Worm (Caenorhabditis elegans): ENCODE results near the gene amt-3.

DNA sequence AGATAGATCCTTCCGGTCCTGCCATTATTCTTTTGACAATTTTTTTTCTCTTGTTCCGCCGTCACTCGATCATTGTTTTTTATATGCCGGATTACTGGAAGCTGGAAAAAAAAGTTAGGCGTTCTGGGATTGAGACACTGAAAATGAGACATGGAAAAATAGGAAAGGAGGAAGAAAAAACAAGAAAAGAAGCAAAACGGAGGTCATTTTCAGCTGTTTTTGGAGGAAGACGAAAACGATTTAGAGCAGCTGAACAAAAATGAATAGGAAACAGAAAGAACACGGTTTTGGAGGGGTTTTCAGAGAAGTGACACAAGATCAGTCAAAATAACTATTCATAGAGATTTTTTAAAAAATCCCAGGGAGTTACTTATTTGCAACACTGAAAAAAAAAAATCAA, at the start of gene amt-3:
- TF ChIP-seq ceh-36 (tag; optimal IDR thresholded peaks at IDR 0.05): no peak
- no peak for TF ChIP-seq ama-1 (optimal IDR thresholded peaks at IDR 0.05)
- TF ChIP-seq aly-1 (tag; optimal IDR thresholded peaks at IDR 0.05): no peak
- no peak for TF ChIP-seq flt-1 (GFP tag; IDR thresholded peaks at IDR 0.05)
- TF ChIP-seq ets-7 (tag; optimal IDR thresholded peaks at IDR 0.05): no peak
- TF ChIP-seq tbx-11 (GFP tag; IDR thresholded peaks at IDR 0.05): no peak
- TF ChIP-seq pes-1 (GFP tag; IDR thresholded peaks at IDR 0.05): no peak
- no peak for TF ChIP-seq hmbx-1 (tag; optimal IDR thresholded peaks at IDR 0.05)
- no peak for TF ChIP-seq scrt-1 (GFP tag; IDR thresholded peaks at IDR 0.05)
- TF ChIP-seq sea-1 (GFP tag; conservative IDR thresholded peaks at IDR 0.05): no peak
- no peak for TF ChIP-seq hmg-4 (GFP tag; optimal IDR thresholded peaks at IDR 0.05)

All from whole organism, early embryonic.